Worm (Caenorhabditis elegans) whole organism, L4 larva: ENCODE results near the gene grl-2.

ENCODE experiments used
- F37D6.2 ChIP-seq: sonication (generic microtip); optimal IDR thresholded peaks from 2 replicates; lab custom pipeline; 2016; ENCODE audit warnings: mild to moderate bottlenecking, missing genetic modification characterization, missing compliant biosample characterization
- T26A8.4 ChIP-seq: fragments of 200-800 bp; sonication (Bioruptor generic); IDR thresholded peaks from 2 replicates; pipeline ENCODE4 v1.3.6; 2022; ENCODE audit warnings: missing genetic modification characterization, missing compliant biosample characterization
- ZK546.5 ChIP-seq, 2 experiments: sonication (generic microtip); optimal IDR thresholded peaks; 2 replicates each; lab custom pipeline; 2017; ENCODE audit warnings: missing biosample characterization in 2 of 2, missing genetic modification characterization in 2 of 2
- aha-1 ChIP-seq: fragments of 150-350 bp; peaks from one replicate; lab custom pipeline; 2014; ENCODE audit warnings: missing biosample characterization, missing genetic modification characterization
- ama-1 ChIP-seq: fragments of 150-350 bp; optimal IDR thresholded peaks from 2 replicates; lab custom pipeline; 2014; ENCODE audit warnings: inconsistent platforms, mixed read lengths
- ceh-20 ChIP-seq: fragments of 200-800 bp; sonication (Bioruptor generic); IDR thresholded peaks from 2 replicates; pipeline ENCODE4 v1.3.6; 2022; ENCODE audit warnings: missing genetic modification reagents, missing genetic modification characterization, missing compliant biosample characterization
- ceh-28 ChIP-seq: fragments of 150-350 bp; optimal IDR thresholded peaks from 2 replicates; lab custom pipeline; 2014; ENCODE audit warnings: missing biosample characterization, missing genetic modification reagents, missing genetic modification characterization
- daf-12 ChIP-seq: fragments of 150-350 bp; optimal IDR thresholded peaks from 2 replicates; lab custom pipeline; 2014; ENCODE audit warnings: missing biosample characterization, missing genetic modification reagents, missing genetic modification characterization
- daf-16 ChIP-seq, 3 experiments: sonication (generic microtip); optimal IDR thresholded peaks; 2 replicates each; lab custom pipeline; 2016 to 2017; ENCODE audit warnings: missing genetic modification characterization in 3 of 3, missing genetic modification reagents in 3 of 3, mild to moderate bottlenecking in 2 of 3, missing compliant biosample characterization in 2 of 3, missing biosample characterization in 1 of 3, moderate library complexity in 1 of 3
- dmd-6 ChIP-seq: fragments of 200-800 bp; sonication (Bioruptor generic); IDR thresholded peaks from 2 replicates; pipeline ENCODE4 v1.3.6; 2022; ENCODE audit warnings: missing genetic modification reagents, missing genetic modification characterization, missing compliant biosample characterization
- dpl-1 ChIP-seq: fragments of 150-350 bp; optimal IDR thresholded peaks from 2 replicates; lab custom pipeline; 2014; ENCODE audit warnings: missing biosample characterization, missing genetic modification reagents, missing genetic modification characterization
- duxl-1 ChIP-seq: sonication (generic microtip); optimal IDR thresholded peaks from 2 replicates; lab custom pipeline; 2016; ENCODE audit warnings: mild to moderate bottlenecking, missing genetic modification characterization, moderate library complexity, missing compliant biosample characterization; ENCODE audit not compliant: poor library complexity
- dve-1 ChIP-seq: sonication (generic microtip); optimal IDR thresholded peaks from 2 replicates; lab custom pipeline; 2017; ENCODE audit warnings: antibody characterized with exemption, mild to moderate bottlenecking, missing genetic modification characterization, missing compliant biosample characterization; ENCODE audit not compliant: insufficient read depth
- egl-27 ChIP-seq: sonication (generic microtip); optimal IDR thresholded peaks from 3 replicates; lab custom pipeline; 2017; ENCODE audit warnings: missing biosample characterization, missing genetic modification reagents, missing genetic modification characterization
- fos-1 ChIP-seq: fragments of 150-350 bp; optimal IDR thresholded peaks from 2 replicates; lab custom pipeline; 2014; ENCODE audit warnings: missing biosample characterization, missing genetic modification characterization
- gei-8 ChIP-seq: fragments of 200-800 bp; sonication (Bioruptor generic); optimal IDR thresholded peaks from 2 replicates; lab custom pipeline; 2018; ENCODE audit warnings: mild to moderate bottlenecking, missing genetic modification characterization, missing compliant biosample characterization
- hif-1 ChIP-seq, 2 experiments: sonication (generic microtip); optimal IDR thresholded peaks; 2 replicates each; lab custom pipeline; 2016 to 2017; ENCODE audit warnings: missing compliant biosample characterization in 2 of 2, missing genetic modification characterization in 2 of 2, missing genetic modification reagents in 2 of 2, missing genotype in 2 of 2, mild to moderate bottlenecking in 1 of 2
- hlh-11 ChIP-seq: fragments of 200-800 bp; sonication (Bioruptor generic); optimal IDR thresholded peaks from 2 replicates; lab custom pipeline; 2018; ENCODE audit warnings: mild to moderate bottlenecking, missing genetic modification characterization, missing compliant biosample characterization
- hlh-30 ChIP-seq: sonication (generic microtip); optimal IDR thresholded peaks from 2 replicates; lab custom pipeline; 2017; ENCODE audit warnings: antibody characterized with exemption, mild to moderate bottlenecking, missing genetic modification characterization, missing compliant biosample characterization; ENCODE audit not compliant: insufficient read depth
- lin-15B ChIP-seq: fragments of 150-350 bp; sonication (generic microtip); optimal IDR thresholded peaks from 3 replicates; lab custom pipeline; 2014; ENCODE audit warnings: missing biosample characterization, missing genetic modification characterization
- lir-3 ChIP-seq: sonication (generic microtip); optimal IDR thresholded peaks from 2 replicates; lab custom pipeline; 2016; ENCODE audit warnings: mild to moderate bottlenecking, missing genetic modification characterization, missing compliant biosample characterization
- mdt-29 ChIP-seq: fragments of 200-800 bp; sonication (Bioruptor generic); IDR thresholded peaks from 2 replicates; pipeline ENCODE4 v1.3.6; 2022; ENCODE audit warnings: missing genetic modification reagents, missing genetic modification characterization, missing compliant biosample characterization
- mxl-3 ChIP-seq: fragments of 200-800 bp; sonication (Bioruptor generic); optimal IDR thresholded peaks from 2 replicates; lab custom pipeline; 2018; ENCODE audit warnings: mild to moderate bottlenecking, missing genetic modification characterization, missing compliant biosample characterization
- nhr-10 ChIP-seq: fragments of 150-350 bp; optimal IDR thresholded peaks from 2 replicates; lab custom pipeline; 2014; ENCODE audit warnings: missing biosample characterization, missing genetic modification characterization
- nhr-111 ChIP-seq: fragments of 200-800 bp; sonication (Bioruptor generic); optimal IDR thresholded peaks from 2 replicates; lab custom pipeline; 2018; ENCODE audit warnings: mild to moderate bottlenecking, missing genetic modification characterization, missing compliant biosample characterization
- nhr-237 ChIP-seq: sonication (generic microtip); optimal IDR thresholded peaks from 2 replicates; lab custom pipeline; 2017; ENCODE audit warnings: missing biosample characterization, missing genetic modification characterization
- nhr-28 ChIP-seq: fragments of 150-350 bp; optimal IDR thresholded peaks from 2 replicates; lab custom pipeline; 2014; ENCODE audit warnings: missing biosample characterization, missing genetic modification characterization
- nhr-6 ChIP-seq: fragments of 150-350 bp; optimal IDR thresholded peaks from 2 replicates; lab custom pipeline; 2014; ENCODE audit warnings: missing biosample characterization, missing genetic modification characterization
- nhr-77 ChIP-seq: fragments of 150-350 bp; optimal IDR thresholded peaks from 2 replicates; lab custom pipeline; 2014; ENCODE audit warnings: missing biosample characterization, missing genetic modification characterization
- php-3 ChIP-seq: fragments of 200-800 bp; sonication (Bioruptor generic); IDR thresholded peaks from 2 replicates; pipeline ENCODE4 v1.3.6; 2022; ENCODE audit warnings: missing genetic modification reagents, missing genetic modification characterization, missing compliant biosample characterization
- pqm-1 ChIP-seq: sonication (generic microtip); optimal IDR thresholded peaks from 2 replicates; lab custom pipeline; 2017; ENCODE audit warnings: missing biosample characterization, missing genetic modification characterization
- skn-1 ChIP-seq: fragments of 150-350 bp; optimal IDR thresholded peaks from 2 replicates; lab custom pipeline; 2014; ENCODE audit warnings: missing biosample characterization, missing genetic modification characterization
- snpc-4 ChIP-seq: fragments of 150-350 bp; optimal IDR thresholded peaks from 2 replicates; lab custom pipeline; 2014; ENCODE audit warnings: missing biosample characterization, missing genetic modification characterization
- tra-1 ChIP-seq: fragments of 200-800 bp; sonication (Bioruptor generic); IDR thresholded peaks from 2 replicates; pipeline ENCODE4 v1.3.6; 2022; ENCODE audit warnings: missing genetic modification reagents, missing genetic modification characterization, missing compliant biosample characterization
- unc-62 ChIP-seq, 3 experiments: fragments of 150-350 bp in 1 of 3; sonication (generic microtip); optimal IDR thresholded peaks in 2 of 3; peaks in 1 of 3; 1 replicate in 1 of 3; 2 replicates in 2 of 3; lab custom pipeline; 2014 to 2017; ENCODE audit warnings: missing biosample characterization in 3 of 3, missing genetic modification characterization in 3 of 3, missing genetic modification reagents in 3 of 3, missing genotype in 1 of 3
- ztf-11 ChIP-seq: fragments of 150-350 bp; optimal IDR thresholded peaks from 2 replicates; lab custom pipeline; 2014; ENCODE audit warnings: missing biosample characterization, missing genetic modification characterization

grl-2 gene

ce11 chrV:12908614-12909013 lies 36.3 kb upstream of the grl-2 start (continued):
- TF ChIP-seq ama-1 (no peak), dpl-1 (GFP tag; lab: Kevin White, UChicago) (no peak), nhr-6 (tag; lab: Kevin White, UChicago) (no peak), ceh-28 (tag; lab: Kevin White, UChicago) (no peak), duxl-1 (no peak), fos-1 (tag; lab: Kevin White, UChicago) (no peak), gei-8 (GFP tag; lab: Kevin White, UChicago) (no peak), lir-3 (tag; lab: Kevin White, UChicago) (no peak), lin-15B (tag; lab: Kevin White, UChicago) (no peak), daf-12 (tag; lab: Kevin White, UChicago) (no peak), hif-1 (tag; optimal IDR thresholded peaks at IDR 0.05; lab: Kevin White, UChicago) (no peak), aha-1 (tag; lab: Kevin White, UChicago) (peak; percentile 65), F37D6.2 (tag; lab: Kevin White, UChicago) (no peak), ZK546.5 (tag; optimal IDR thresholded peaks at IDR 0.05; lab: Kevin White, UChicago) (no peak), hlh-30 (tag; lab: Kevin White, UChicago) (no peak), hlh-11 (tag; lab: Kevin White, UChicago) (peak; percentile 53)
- TF ChIP-seq, all 104 proteins: peak for 6

ce11 chrV:12909544-12910157 lies 35.2 kb upstream of the grl-2 start, which contains the start of gene nid-1:
Gene nid-1 (plus strand): TSS chrV:12910107.
- peak in 1 of 2 experiments; percentile 29 for TF ChIP-seq unc-62 (GFP tag; optimal IDR thresholded peaks at IDR 0.05 in 1 of 2; lab: Kevin White, UChicago)
- no peak for TF ChIP-seq unc-62 (tag; optimal IDR thresholded peaks at IDR 0.05; lab: Kevin White, UChicago)
- TF ChIP-seq skn-1 (tag; lab: Kevin White, UChicago), result no peak
- TF ChIP-seq nhr-237, result no peak
- no peak for TF ChIP-seq snpc-4
- peak; percentile 67 for TF ChIP-seq dve-1 (tag; lab: Kevin White, UChicago)
- no peak for TF ChIP-seq daf-16 (GFP tag; optimal IDR thresholded peaks at IDR 0.05; lab: Kevin White, UChicago)
- peak; percentile 96 for TF ChIP-seq daf-16 (tag; optimal IDR thresholded peaks at IDR 0.05; lab: Kevin White, UChicago)
- peak; percentile 76 for TF ChIP-seq dmd-6
- TF ChIP-seq egl-27 (tag; lab: Kevin White, UChicago), result no peak
- TF ChIP-seq nhr-28, result peak; percentile 51
- peak; percentile 64 for TF ChIP-seq hlh-11 (tag; lab: Kevin White, UChicago)
- peak; percentile 16 for TF ChIP-seq nhr-77 (tag; lab: Kevin White, UChicago)
- no peak for TF ChIP-seq nhr-10 (tag; lab: Kevin White, UChicago)
- TF ChIP-seq php-3, result peak; percentile 93
- TF ChIP-seq ceh-20 (GFP tag; lab: Robert Waterston, UW), result 0 out of 2 replicates have a peak, but pooled peaks have one; percentile 41
- peak; percentile 51 for TF ChIP-seq pqm-1 (tag; lab: Kevin White, UChicago)

ce11 chrV:12919705-12920104 lies 25.2 kb upstream of the grl-2 start, which contains the start of gene lipl-1:
Gene lipl-1 (plus strand): TSS chrV:12919986.
- TF ChIP-seq daf-12 (tag; lab: Kevin White, UChicago), result no peak
- TF ChIP-seq daf-16 (GFP tag; optimal IDR thresholded peaks at IDR 0.05; lab: Kevin White, UChicago), result no peak
- peak; percentile 14 for TF ChIP-seq daf-16 (tag; optimal IDR thresholded peaks at IDR 0.05; lab: Kevin White, UChicago)
- peak; percentile 67 for TF ChIP-seq dmd-6
- TF ChIP-seq nhr-28, result peak; percentile 58
- TF ChIP-seq nhr-111 (GFP tag; lab: Kevin White, UChicago), result no peak
- no peak for TF ChIP-seq T26A8.4
- TF ChIP-seq php-3, result no peak
- no peak for TF ChIP-seq mdt-29 (GFP tag; lab: Robert Waterston, UW)
- no peak for TF ChIP-seq gei-8 (GFP tag; lab: Kevin White, UChicago)
- no peak for TF ChIP-seq ztf-11
- no peak for TF ChIP-seq ceh-20 (GFP tag; lab: Robert Waterston, UW)
- peak; percentile 54 for TF ChIP-seq mxl-3 (GFP tag; lab: Kevin White, UChicago)
- TF ChIP-seq tra-1 (GFP tag; lab: Robert Waterston, UW), result no peak
